Worm (Caenorhabditis elegans): ENCODE measurements around the gene gst-39.

The gst-39 gene

ce11 chrII:15183139-15183538, 11.4 kb upstream of the gst-39 start, which contains the start of gene gst-34:
TSS of gene gst-34 (minus strand) at chrII:15183239.
- TF ChIP-seq Y22D7AL.16 (tag; optimal IDR thresholded peaks at IDR 0.05), result no peak
- TF ChIP-seq ztf-16 (tag; optimal IDR thresholded peaks at IDR 0.05), result no peak
- no peak for TF ChIP-seq pax-1 (tag; optimal IDR thresholded peaks at IDR 0.05)
- no peak for TF ChIP-seq ama-1 (optimal IDR thresholded peaks at IDR 0.05)
- TF ChIP-seq C08G9.2 (tag; optimal IDR thresholded peaks at IDR 0.05), result no peak
- no peak for TF ChIP-seq hlh-13 (GFP tag; optimal IDR thresholded peaks at IDR 0.05)
- no peak for TF ChIP-seq nfya-1 (tag; optimal IDR thresholded peaks at IDR 0.05)
- no peak for TF ChIP-seq nhr-11 (tag; optimal IDR thresholded peaks at IDR 0.05)
- no peak for TF ChIP-seq pat-9 (tag; optimal IDR thresholded peaks at IDR 0.05)
- TF ChIP-seq pha-4 (tag; optimal IDR thresholded peaks at IDR 0.05), result no peak
- no peak for TF ChIP-seq mec-3 (tag; optimal IDR thresholded peaks at IDR 0.05; ENCODE audit: borderline replicate concordance)
- TF ChIP-seq ceh-30 (tag; optimal IDR thresholded peaks at IDR 0.05), result no peak
- no peak for TF ChIP-seq ceh-6 (GFP tag; optimal IDR thresholded peaks at IDR 0.05)
- TF ChIP-seq unc-55 (GFP tag; optimal IDR thresholded peaks at IDR 0.05), result no peak
- TF ChIP-seq ceh-31 (tag; optimal IDR thresholded peaks at IDR 0.05), result no peak

DNA sequence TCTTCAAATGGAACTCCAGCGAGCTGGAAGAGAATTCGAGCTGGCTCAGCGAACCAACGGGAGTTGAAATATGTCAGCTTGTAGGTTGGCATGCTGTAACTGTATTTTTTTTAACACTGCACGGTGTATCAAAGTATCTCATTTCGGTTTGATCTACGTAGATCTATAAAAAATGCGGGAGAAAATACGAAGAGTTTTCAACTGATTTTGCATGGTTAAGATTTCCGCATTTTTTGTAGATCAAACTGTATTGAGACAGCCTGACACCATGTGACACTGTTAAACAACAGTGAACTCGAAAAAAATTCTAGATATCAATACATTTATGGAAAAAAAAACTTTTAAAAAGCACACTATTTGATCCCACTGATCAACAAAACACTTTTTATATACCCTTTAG, 6.8 kb upstream of the gst-39 start, which contains the start of gene gst-32:
TSS of gene gst-32 (minus strand) at position 101 of the 400 bp plus-strand sequence.
- TF ChIP-seq ahr-1 (tag; optimal IDR thresholded peaks at IDR 0.05) (no peak), pqm-1 (tag; optimal IDR thresholded peaks at IDR 0.05) (no peak), odd-2 (tag; optimal IDR thresholded peaks at IDR 0.05) (no peak), ceh-34 (tag; optimal IDR thresholded peaks at IDR 0.05) (no peak), unc-3 (GFP tag; conservative IDR thresholded peaks at IDR 0.05) (no peak), unc-3 (tag; optimal IDR thresholded peaks at IDR 0.05) (no peak), sdc-2 (tag; optimal IDR thresholded peaks at IDR 0.05) (no peak), fkh-10 (GFP tag; optimal IDR thresholded peaks at IDR 0.05) (no peak), madf-2 (tag; optimal IDR thresholded peaks at IDR 0.05) (no peak), ceh-22 (tag; optimal IDR thresholded peaks at IDR 0.05) (no peak), C38D4.7 (GFP tag; optimal IDR thresholded peaks at IDR 0.05) (no peak), ceh-24 (tag; optimal IDR thresholded peaks at IDR 0.05) (no peak), unc-42 (tag; optimal IDR thresholded peaks at IDR 0.05) (no peak), ceh-18 (tag; optimal IDR thresholded peaks at IDR 0.05) (no peak), pros-1 (tag; optimal IDR thresholded peaks at IDR 0.05) (no peak), ceh-6 (GFP tag; optimal IDR thresholded peaks at IDR 0.05) (no peak), ttx-3 (tag; optimal IDR thresholded peaks at IDR 0.05) (no peak), pha-4 (tag; optimal IDR thresholded peaks at IDR 0.05) (no peak), nhr-11 (tag; optimal IDR thresholded peaks at IDR 0.05) (no peak), K09A11.1 (tag; optimal IDR thresholded peaks at IDR 0.05; ENCODE audit: insufficient read depth) (no peak), lim-6 (tag; optimal IDR thresholded peaks at IDR 0.05) (no peak)

ce11 chrII:15175643-15176042, 3.9 kb upstream of the gst-39 start, which contains the start of gene Y53F4B.36:
TSS of gene Y53F4B.36 (plus strand) at chrII:15175943.
- no peak for TF ChIP-seq elt-4 (tag; optimal IDR thresholded peaks at IDR 0.05)
- no peak for TF ChIP-seq pqm-1 (tag; optimal IDR thresholded peaks at IDR 0.05)
- TF ChIP-seq hlh-30 (tag; optimal IDR thresholded peaks at IDR 0.05; ENCODE audit: insufficient read depth), result no peak
- no peak for TF ChIP-seq fkh-10 (GFP tag; optimal IDR thresholded peaks at IDR 0.05)
- no peak for TF ChIP-seq mec-3 (tag; optimal IDR thresholded peaks at IDR 0.05; ENCODE audit: borderline replicate concordance)
- TF ChIP-seq ceh-22 (tag; optimal IDR thresholded peaks at IDR 0.05), result no peak
- TF ChIP-seq unc-86 (tag; optimal IDR thresholded peaks at IDR 0.05), result no peak
- no peak for TF ChIP-seq tbx-2 (tag; optimal IDR thresholded peaks at IDR 0.05)
- TF ChIP-seq pha-2 (tag; optimal IDR thresholded peaks at IDR 0.05), result no peak
- TF ChIP-seq madf-2 (tag; optimal IDR thresholded peaks at IDR 0.05), result no peak
- TF ChIP-seq ceh-30 (tag; optimal IDR thresholded peaks at IDR 0.05), result no peak
- TF ChIP-seq C38D4.7 (GFP tag; optimal IDR thresholded peaks at IDR 0.05), result no peak
- no peak for TF ChIP-seq ceh-2 (tag; optimal IDR thresholded peaks at IDR 0.05)
- TF ChIP-seq T23F11.4 (GFP tag; optimal IDR thresholded peaks at IDR 0.05), result no peak
- TF ChIP-seq ceh-14 (tag; optimal IDR thresholded peaks at IDR 0.05), result no peak
- no peak for TF ChIP-seq lin-11 (tag; optimal IDR thresholded peaks at IDR 0.05)
- no peak for TF ChIP-seq ets-4 (tag; optimal IDR thresholded peaks at IDR 0.05)
- TF ChIP-seq ahr-1 (tag; optimal IDR thresholded peaks at IDR 0.05), result no peak
- TF ChIP-seq tbx-7 (tag; optimal IDR thresholded peaks at IDR 0.05), result no peak
